Fruit fly (Drosophila melanogaster): ENCODE data around the gene Cpr73D.

The Cpr73D gene

dm6 chr3L:16941319-16941718, 16.2 kb downstream of the Cpr73D start:
- peak; percentile 49 for TF ChIP-seq spab (GFP tag; optimal IDR thresholded peaks at IDR 0.05)
- peak; percentile 0 for TF ChIP-seq dsx (GFP tag; optimal IDR thresholded peaks at IDR 0.05; ENCODE audit: poor library complexity, severe bottlenecking)
- TF ChIP-seq dac (GFP tag; optimal IDR thresholded peaks at IDR 0.05) = peak; percentile 11
- TF ChIP-seq Sox102F (GFP tag; optimal IDR thresholded peaks at IDR 0.05) = peak; percentile 19
- peak; percentile 45; the same call in 2 of the 3 replicates for TF ChIP-seq CG8119 (GFP tag; IDR thresholded peaks at IDR 0.05)
- TF ChIP-seq esn (GFP tag; optimal IDR thresholded peaks at IDR 0.05) = peak; percentile 43
- TF ChIP-seq Eip75B (GFP tag; optimal IDR thresholded peaks at IDR 0.05) = peak; percentile 54
- no peak for TF ChIP-seq CG16779 (tag; optimal IDR thresholded peaks at IDR 0.05)
- peak; percentile 17 for TF ChIP-seq CG9139 (GFP tag; optimal IDR thresholded peaks at IDR 0.05)
- TF ChIP-seq Blimp-1 (GFP tag; optimal IDR thresholded peaks at IDR 0.05) = no peak
- TF ChIP-seq fkh (GFP tag; optimal IDR thresholded peaks at IDR 0.05) = no peak
- peak; percentile 33 for TF ChIP-seq Hr39 (GFP tag; optimal IDR thresholded peaks at IDR 0.05)
- TF ChIP-seq CG3919 (GFP tag; optimal IDR thresholded peaks at IDR 0.05) = no peak
- peak; percentile 27 for TF ChIP-seq CG10631 (GFP tag; optimal IDR thresholded peaks at IDR 0.05)
- TF ChIP-seq CG3032 (tag; optimal IDR thresholded peaks at IDR 0.05) = peak; percentile 8
- peak; percentile 25 for TF ChIP-seq CG31627 (GFP tag; optimal IDR thresholded peaks at IDR 0.05)
- TF ChIP-seq fd85E (GFP tag; optimal IDR thresholded peaks at IDR 0.05) = no peak
- TF ChIP-seq CG15336 (GFP tag; IDR thresholded peaks at IDR 0.05) = peak; percentile 42
- TF ChIP-seq acj6 (GFP tag; optimal IDR thresholded peaks at IDR 0.05) = peak; percentile 45
- peak; percentile 8 to 65 for TF ChIP-seq ss (GFP tag; optimal IDR thresholded peaks at IDR 0.05)
- TF ChIP-seq Hr38 (GFP tag; optimal IDR thresholded peaks at IDR 0.05) = no peak
- peak; percentile 23 for TF ChIP-seq net (GFP tag; optimal IDR thresholded peaks at IDR 0.05)
- peak; percentile 43 for TF ChIP-seq CG6792 (GFP tag; optimal IDR thresholded peaks at IDR 0.05)
- peak; percentile 37 for TF ChIP-seq Met (GFP tag; optimal IDR thresholded peaks at IDR 0.05)
- TF ChIP-seq Lpt (GFP tag; optimal IDR thresholded peaks at IDR 0.05) = no peak
- TF ChIP-seq cyc (GFP tag; optimal IDR thresholded peaks at IDR 0.05) = no peak
- no peak for TF ChIP-seq CG11902 (GFP tag; optimal IDR thresholded peaks at IDR 0.05)
- TF ChIP-seq CG11762 (GFP tag; optimal IDR thresholded peaks at IDR 0.05; ENCODE audit: insufficient read depth) = no peak
- TF ChIP-seq CG4318 (GFP tag; optimal IDR thresholded peaks at IDR 0.05) = peak; percentile 9
- TF ChIP-seq CG6276 (GFP tag; optimal IDR thresholded peaks at IDR 0.05) = peak; percentile 6
- no peak for TF ChIP-seq Gug (GFP tag; IDR thresholded peaks at IDR 0.05)
- peak; percentile 85 for TF ChIP-seq svp (GFP tag)
- no peak for TF ChIP-seq CG11294 (GFP tag; IDR thresholded peaks at IDR 0.05)
- peak; percentile 42 for TF ChIP-seq CG8632 (GFP tag; optimal IDR thresholded peaks at IDR 0.05)
- peak; percentile 52 for TF ChIP-seq CG6808 (GFP tag; optimal IDR thresholded peaks at IDR 0.05)
- peak; percentile 38 for TF ChIP-seq pdm3 (GFP tag; optimal IDR thresholded peaks at IDR 0.05)
- TF ChIP-seq achi (GFP tag; optimal IDR thresholded peaks at IDR 0.05) = peak; percentile 47
- TF ChIP-seq CG32006 (GFP tag; optimal IDR thresholded peaks at IDR 0.05) = peak; percentile 64
- peak in 1 of 2 experiments; percentile 6 for TF ChIP-seq salr (GFP tag; optimal IDR thresholded peaks at IDR 0.05)
- TF ChIP-seq CG8319 (GFP tag; optimal IDR thresholded peaks at IDR 0.05) = no peak
- no peak for TF ChIP-seq CG6854 (GFP tag; optimal IDR thresholded peaks at IDR 0.05)
- peak; percentile 14 for TF ChIP-seq Smox (GFP tag; optimal IDR thresholded peaks at IDR 0.05)
- no peak for TF ChIP-seq Ets21C (GFP tag; optimal IDR thresholded peaks at IDR 0.05)
- TF ChIP-seq Sox15 (GFP tag; optimal IDR thresholded peaks at IDR 0.05) = no peak
- no peak for TF ChIP-seq topi (GFP tag; optimal IDR thresholded peaks at IDR 0.05)
- TF ChIP-seq Eip93F (GFP tag; optimal IDR thresholded peaks at IDR 0.05) = no peak
- no peak for TF ChIP-seq CG10669 (GFP tag; optimal IDR thresholded peaks at IDR 0.05)
- TF ChIP-seq CG6163 (GFP tag; IDR thresholded peaks at IDR 0.05) = peak; percentile 54
- TF ChIP-seq Hr4 (GFP tag; optimal IDR thresholded peaks at IDR 0.05) = peak; percentile 5
- TF ChIP-seq CG1621 (tag; optimal IDR thresholded peaks at IDR 0.05) = peak; percentile 65
- no peak for TF ChIP-seq CG7368 (GFP tag; optimal IDR thresholded peaks at IDR 0.05)
- TF ChIP-seq Ets96B (tag; optimal IDR thresholded peaks at IDR 0.05) = peak; percentile 55

Data from whole organism, prepupa.